Worm (Caenorhabditis elegans) whole organism, L4 larva: ENCODE measurements around the gene M6.4.

Experiments used
- F37D6.2 ChIP-seq: sonication (generic microtip); optimal IDR thresholded peaks from 2 replicates; lab custom pipeline; 2016; ENCODE audit warnings: mild to moderate bottlenecking, missing genetic modification characterization, missing compliant biosample characterization
- R02D3.7 ChIP-seq: fragments of 150-350 bp; sonication (generic microtip); optimal IDR thresholded peaks from 3 replicates; lab custom pipeline; 2014; ENCODE audit warnings: missing biosample characterization, missing genetic modification characterization
- T26A8.4 ChIP-seq: fragments of 200-800 bp; sonication (Bioruptor generic); IDR thresholded peaks from 2 replicates; pipeline ENCODE4 v1.3.6; 2022; ENCODE audit warnings: missing genetic modification characterization, missing compliant biosample characterization
- Y105C5A.15 ChIP-seq: fragments of 200-800 bp; sonication (Bioruptor generic); IDR thresholded peaks from 2 replicates; pipeline ENCODE4 v1.3.6; 2022; ENCODE audit warnings: missing genetic modification characterization, missing compliant biosample characterization
- Y48G9A.11 ChIP-seq: fragments of 200-800 bp; sonication (Bioruptor generic); IDR thresholded peaks from 2 replicates; pipeline ENCODE4 v1.3.6; 2022; ENCODE audit warnings: missing genetic modification reagents, missing genetic modification characterization, missing compliant biosample characterization
- Y5F2A.4 ChIP-seq: fragments of 200-800 bp; sonication (Bioruptor generic); optimal IDR thresholded peaks from 2 replicates; lab custom pipeline; 2018; ENCODE audit warnings: mild to moderate bottlenecking, missing genetic modification characterization, missing compliant biosample characterization
- Y75B8A.6 ChIP-seq: fragments of 200-800 bp; sonication (Bioruptor generic); IDR thresholded peaks from 2 replicates; pipeline ENCODE4 v1.3.6; 2022; ENCODE audit warnings: missing genetic modification reagents, missing genetic modification characterization, missing compliant biosample characterization
- ZK546.5 ChIP-seq, 2 experiments: sonication (generic microtip); optimal IDR thresholded peaks; 2 replicates each; lab custom pipeline; 2017; ENCODE audit warnings: missing biosample characterization in 2 of 2, missing genetic modification characterization in 2 of 2
- aha-1 ChIP-seq: fragments of 150-350 bp; peaks from one replicate; lab custom pipeline; 2014; ENCODE audit warnings: missing biosample characterization, missing genetic modification characterization
- aly-2 ChIP-seq: sonication (generic microtip); optimal IDR thresholded peaks from 2 replicates; lab custom pipeline; 2018; ENCODE audit warnings: missing biosample characterization, missing genetic modification characterization
- ama-1 ChIP-seq: fragments of 150-350 bp; optimal IDR thresholded peaks from 2 replicates; lab custom pipeline; 2014; ENCODE audit warnings: inconsistent platforms, mixed read lengths
- attf-4 ChIP-seq: sonication (generic microtip); optimal IDR thresholded peaks from 3 replicates; lab custom pipeline; 2017; ENCODE audit warnings: missing biosample characterization, missing genetic modification characterization
- ceh-20 ChIP-seq: fragments of 200-800 bp; sonication (Bioruptor generic); IDR thresholded peaks from 2 replicates; pipeline ENCODE4 v1.3.6; 2022; ENCODE audit warnings: missing genetic modification reagents, missing genetic modification characterization, missing compliant biosample characterization
- ceh-32 ChIP-seq: sonication (generic microtip); optimal IDR thresholded peaks from 2 replicates; lab custom pipeline; 2016; ENCODE audit warnings: mild to moderate bottlenecking, missing genetic modification characterization, missing compliant biosample characterization; ENCODE audit not compliant: poor library complexity
- ceh-82 ChIP-seq: sonication (generic microtip); optimal IDR thresholded peaks from 2 replicates; lab custom pipeline; 2017; ENCODE audit warnings: missing biosample characterization, missing genetic modification characterization
- ces-1 ChIP-seq: fragments of 150-350 bp; sonication (generic microtip); optimal IDR thresholded peaks from 4 replicates; lab custom pipeline; 2014; ENCODE audit warnings: missing biosample characterization, missing genetic modification reagents, missing genetic modification characterization
- cey-2 ChIP-seq: sonication (generic microtip); optimal IDR thresholded peaks from 3 replicates; lab custom pipeline; 2017; ENCODE audit warnings: missing genetic modification characterization, mild to moderate bottlenecking, missing compliant biosample characterization, antibody characterized with exemption, borderline replicate concordance; ENCODE audit not compliant: insufficient read depth
- ctbp-1 ChIP-seq: fragments of 200-800 bp; sonication (Bioruptor generic); IDR thresholded peaks from 2 replicates; pipeline ENCODE4 v1.3.6; 2022; ENCODE audit warnings: missing genetic modification reagents, missing genetic modification characterization, missing compliant biosample characterization
- daf-16 ChIP-seq, 3 experiments: sonication (generic microtip); optimal IDR thresholded peaks; 2 replicates each; lab custom pipeline; 2016 to 2017; ENCODE audit warnings: missing genetic modification characterization in 3 of 3, missing genetic modification reagents in 3 of 3, mild to moderate bottlenecking in 2 of 3, missing compliant biosample characterization in 2 of 3, missing biosample characterization in 1 of 3, moderate library complexity in 1 of 3
- duxl-1 ChIP-seq: sonication (generic microtip); optimal IDR thresholded peaks from 2 replicates; lab custom pipeline; 2016; ENCODE audit warnings: mild to moderate bottlenecking, missing genetic modification characterization, moderate library complexity, missing compliant biosample characterization; ENCODE audit not compliant: poor library complexity
- fkh-10 ChIP-seq: fragments of 150-350 bp; optimal IDR thresholded peaks from 2 replicates; lab custom pipeline; 2014; ENCODE audit warnings: missing biosample characterization, missing genetic modification reagents, missing genetic modification characterization
- fos-1 ChIP-seq: fragments of 150-350 bp; optimal IDR thresholded peaks from 2 replicates; lab custom pipeline; 2014; ENCODE audit warnings: missing biosample characterization, missing genetic modification characterization
- hif-1 ChIP-seq, 2 experiments: sonication (generic microtip); optimal IDR thresholded peaks; 2 replicates each; lab custom pipeline; 2016 to 2017; ENCODE audit warnings: missing compliant biosample characterization in 2 of 2, missing genetic modification characterization in 2 of 2, missing genetic modification reagents in 2 of 2, missing genotype in 2 of 2, mild to moderate bottlenecking in 1 of 2
- hlh-11 ChIP-seq: fragments of 200-800 bp; sonication (Bioruptor generic); optimal IDR thresholded peaks from 2 replicates; lab custom pipeline; 2018; ENCODE audit warnings: mild to moderate bottlenecking, missing genetic modification characterization, missing compliant biosample characterization
- hlh-30 ChIP-seq: sonication (generic microtip); optimal IDR thresholded peaks from 2 replicates; lab custom pipeline; 2017; ENCODE audit warnings: antibody characterized with exemption, mild to moderate bottlenecking, missing genetic modification characterization, missing compliant biosample characterization; ENCODE audit not compliant: insufficient read depth
- hmg-1.1 ChIP-seq: fragments of 200-800 bp; sonication (Bioruptor generic); IDR thresholded peaks from 2 replicates; pipeline ENCODE4 v1.3.6; 2022; ENCODE audit warnings: missing genetic modification reagents, missing genetic modification characterization, missing compliant biosample characterization
- lin-1 ChIP-seq: fragments of 200-800 bp; sonication (Bioruptor generic); IDR thresholded peaks from 2 replicates; pipeline ENCODE4 v1.3.6; 2022; ENCODE audit warnings: missing genetic modification reagents, missing genetic modification characterization, missing compliant biosample characterization
- lsy-2 ChIP-seq, 2 experiments: fragments of 150-350 bp in 1 of 2; sonication (generic microtip) in 1 of 2; optimal IDR thresholded peaks; 2 replicates each; lab custom pipeline; 2014 to 2017; ENCODE audit warnings: missing biosample characterization in 2 of 2, missing genetic modification characterization in 2 of 2
- mdl-1 ChIP-seq, 2 experiments: fragments of 150-350 bp in 1 of 2; sonication (generic microtip) in 1 of 2; optimal IDR thresholded peaks; 2 replicates each; lab custom pipeline; 2014 to 2017; ENCODE audit warnings: missing biosample characterization in 2 of 2, missing genetic modification characterization in 2 of 2
- mdt-29 ChIP-seq: fragments of 200-800 bp; sonication (Bioruptor generic); IDR thresholded peaks from 2 replicates; pipeline ENCODE4 v1.3.6; 2022; ENCODE audit warnings: missing genetic modification reagents, missing genetic modification characterization, missing compliant biosample characterization
- mep-1 ChIP-seq: fragments of 150-350 bp; sonication (generic microtip); optimal IDR thresholded peaks from 3 replicates; lab custom pipeline; 2014; ENCODE audit warnings: missing biosample characterization, missing genetic modification characterization
- mes-2 ChIP-seq: sonication (generic microtip); optimal IDR thresholded peaks from 2 replicates; lab custom pipeline; 2016; ENCODE audit warnings: missing genotype, mild to moderate bottlenecking, missing genetic modification characterization, missing compliant biosample characterization; ENCODE audit not compliant: poor library complexity, severe bottlenecking
- nhr-11 ChIP-seq: fragments of 150-350 bp; optimal IDR thresholded peaks from 2 replicates; lab custom pipeline; 2014; ENCODE audit warnings: missing biosample characterization, missing genetic modification characterization
- nhr-237 ChIP-seq: sonication (generic microtip); optimal IDR thresholded peaks from 2 replicates; lab custom pipeline; 2017; ENCODE audit warnings: missing biosample characterization, missing genetic modification characterization
- nhr-25 ChIP-seq: sonication (generic microtip); optimal IDR thresholded peaks from 2 replicates; lab custom pipeline; 2017; ENCODE audit warnings: missing genetic modification characterization, mild to moderate bottlenecking, missing compliant biosample characterization, antibody characterized with exemption, moderate library complexity, borderline replicate concordance; ENCODE audit not compliant: insufficient read depth
- nhr-42 ChIP-seq: fragments of 200-800 bp; sonication (Bioruptor generic); IDR thresholded peaks from 2 replicates; pipeline ENCODE4 v1.3.6; 2022; ENCODE audit warnings: missing genetic modification characterization, missing compliant biosample characterization
- pqm-1 ChIP-seq: sonication (generic microtip); optimal IDR thresholded peaks from 2 replicates; lab custom pipeline; 2017; ENCODE audit warnings: missing biosample characterization, missing genetic modification characterization
- rbr-2 ChIP-seq: sonication (generic microtip); optimal IDR thresholded peaks from 2 replicates; lab custom pipeline; 2016; ENCODE audit warnings: missing genotype, missing genetic modification characterization, missing compliant biosample characterization
- sdz-12 ChIP-seq: fragments of 200-800 bp; sonication (Bioruptor generic); optimal IDR thresholded peaks from 2 replicates; lab custom pipeline; 2018; ENCODE audit warnings: mild to moderate bottlenecking, missing genetic modification characterization, missing compliant biosample characterization
- snpc-4 ChIP-seq: fragments of 150-350 bp; optimal IDR thresholded peaks from 2 replicates; lab custom pipeline; 2014; ENCODE audit warnings: missing biosample characterization, missing genetic modification characterization
- zag-1 ChIP-seq: fragments of 150-350 bp; optimal IDR thresholded peaks from 2 replicates; lab custom pipeline; 2014; ENCODE audit warnings: missing biosample characterization, missing genetic modification characterization
- zip-11 ChIP-seq: fragments of 200-800 bp; sonication (Bioruptor generic); IDR thresholded peaks from 2 replicates; pipeline ENCODE4 v1.3.6; 2022; ENCODE audit warnings: missing genetic modification characterization, missing compliant biosample characterization
- ztf-11 ChIP-seq: fragments of 150-350 bp; optimal IDR thresholded peaks from 2 replicates; lab custom pipeline; 2014; ENCODE audit warnings: missing biosample characterization, missing genetic modification characterization
- ztf-7 ChIP-seq: fragments of 150-350 bp; optimal IDR thresholded peaks from 2 replicates; lab custom pipeline; 2014; ENCODE audit warnings: missing biosample characterization, missing genetic modification characterization

The M6.4 gene

ce11 chrX:651616-652015 lies 22.6 kb downstream of the M6.4 start (continued):
- TF ChIP-seq ztf-11 (tag; lab: Kevin White, UChicago) (no peak), ceh-32 (tag; lab: Kevin White, UChicago) (no peak), mep-1 (peak; percentile 36), ceh-20 (no peak), aly-2 (tag; lab: Kevin White, UChicago) (no peak), mdt-29 (GFP tag; lab: Robert Waterston, UW) (no peak), aha-1 (tag; lab: Kevin White, UChicago) (peak; percentile 19), R02D3.7 (tag; lab: Kevin White, UChicago) (no peak), ceh-82 (no peak), snpc-4 (no peak), hmg-1.1 (GFP tag; lab: Robert Waterston, UW) (no peak), hlh-11 (tag; lab: Kevin White, UChicago) (peak; percentile 35), fos-1 (tag; lab: Kevin White, UChicago) (no peak), Y105C5A.15 (no peak), daf-16 (GFP tag; optimal IDR thresholded peaks at IDR 0.05; lab: Kevin White, UChicago) (no peak), daf-16 (tag; optimal IDR thresholded peaks at IDR 0.05; lab: Kevin White, UChicago) (peak; percentile 91), mes-2 (tag; lab: Kevin White, UChicago) (no peak), duxl-1 (tag; lab: Kevin White, UChicago) (no peak), pqm-1 (peak; percentile 89), ctbp-1 (GFP tag; lab: Robert Waterston, UW) (no peak), rbr-2 (no peak), ces-1 (GFP tag; lab: Kevin White, UChicago) (no peak), Y5F2A.4 (GFP tag; lab: Kevin White, UChicago) (no peak)
- TF ChIP-seq, all 104 proteins: peak for 10

ce11 chrX:654804-655203 lies 25.8 kb downstream of the M6.4 start, which contains the start of gene ifc-2:
Gene ifc-2, minus strand, starts transcription at chrX:654904.
- TF ChIP-seq ceh-32 (tag; lab: Kevin White, UChicago) (no peak), sdz-12 (GFP tag; lab: Kevin White, UChicago) (no peak), aly-2 (tag; lab: Kevin White, UChicago) (no peak), ZK546.5 (tag; optimal IDR thresholded peaks at IDR 0.05; lab: Kevin White, UChicago) (no peak), Y75B8A.6 (GFP tag; lab: Robert Waterston, UW) (no peak), cey-2 (tag; lab: Kevin White, UChicago) (no peak)

- TF ChIP-seq hif-1 (tag; optimal IDR thresholded peaks at IDR 0.05; lab: Kevin White, UChicago): no peak
- TF ChIP-seq attf-4 (tag; lab: Kevin White, UChicago): no peak
- TF ChIP-seq, all 104 proteins: peak for 0
Observed at ce11 chrX:655884-656283, 26.9 kb downstream of the M6.4 start, which contains the start of gene lpr-7. Gene lpr-7, plus strand, starts transcription at chrX:656184.

- TF ChIP-seq nhr-42 (GFP tag; lab: Robert Waterston, UW) (no peak), hif-1 (tag; optimal IDR thresholded peaks at IDR 0.05; lab: Kevin White, UChicago) (peak in 1 of 2 experiments; percentile 39), zip-11 (GFP tag; lab: Robert Waterston, UW) (no peak), mdl-1 (tag; optimal IDR thresholded peaks at IDR 0.05; lab: Kevin White, UChicago) (peak in 1 of 2 experiments; percentile 61), rbr-2 (peak; percentile 53), ztf-11 (tag; lab: Kevin White, UChicago) (no peak), nhr-11 (tag; lab: Kevin White, UChicago) (peak; percentile 73), hlh-30 (tag; lab: Kevin White, UChicago) (peak; percentile 68), daf-16 (GFP tag; optimal IDR thresholded peaks at IDR 0.05; lab: Kevin White, UChicago) (no peak), daf-16 (tag; optimal IDR thresholded peaks at IDR 0.05; lab: Kevin White, UChicago) (peak; percentile 44), mdt-29 (GFP tag; lab: Robert Waterston, UW) (no peak), ama-1 (no peak), lin-1 (GFP tag; lab: Robert Waterston, UW) (no peak), nhr-25 (tag; lab: Kevin White, UChicago) (no peak), hmg-1.1 (GFP tag; lab: Robert Waterston, UW) (peak; percentile 66), fkh-10 (GFP tag; lab: Kevin White, UChicago) (no peak), zag-1 (tag; lab: Kevin White, UChicago) (no peak), T26A8.4 (GFP tag; lab: Robert Waterston, UW) (no peak), F37D6.2 (tag; lab: Kevin White, UChicago) (peak; percentile 15), lsy-2 (tag; optimal IDR thresholded peaks at IDR 0.05; lab: Kevin White, UChicago) (peak in 1 of 2 experiments; percentile 57), nhr-237 (tag; lab: Kevin White, UChicago) (no peak), Y48G9A.11 (no peak), ztf-7 (tag; lab: Kevin White, UChicago) (no peak)
Observed at ce11 chrX:661727-662330, 32.8 kb downstream of the M6.4 start, which contains the start of gene rund-1. Gene rund-1, minus strand, starts transcription at chrX:661777.
